Fruit fly (Drosophila melanogaster) whole organism, embryonic: Measurements from ENCODE around the gene CG7094.

Source experiments
- CG10654 ChIP-seq: fragments of 200-800 bp; sonication (Bioruptor generic); optimal IDR thresholded peaks from 2 replicates; lab custom pipeline; 2016; ENCODE audit warnings: missing biosample characterization, missing genetic modification characterization
- CG11456 ChIP-seq: fragments of 200-800 bp; sonication (Bioruptor generic); IDR thresholded peaks from 3 replicates; pipeline ENCODE4 v1.3.6; 2022; ENCODE audit warnings: missing biosample characterization, missing genetic modification characterization
- CG11504 ChIP-seq: fragments of 200-800 bp; sonication (Bioruptor generic); optimal IDR thresholded peaks from 3 replicates; lab custom pipeline; 2019; ENCODE audit warnings: missing biosample characterization, mild to moderate bottlenecking, missing genetic modification characterization, moderate library complexity
- CG17186 ChIP-seq: fragments of 200-800 bp; sonication (Bioruptor generic); optimal IDR thresholded peaks from 3 replicates; lab custom pipeline; 2017; ENCODE audit warnings: missing biosample characterization, missing genetic modification reagents, missing genetic modification characterization
- CG18476 ChIP-seq: fragments of 200-800 bp; sonication (Bioruptor generic); optimal IDR thresholded peaks from 2 replicates; lab custom pipeline; 2016; ENCODE audit warnings: missing biosample characterization, mild to moderate bottlenecking, missing genetic modification characterization
- CG2129 ChIP-seq: fragments of 200-800 bp; sonication (Bioruptor generic); IDR thresholded peaks from 2 replicates; pipeline ENCODE4 v1.3.6; 2022; ENCODE audit warnings: missing biosample characterization, missing genetic modification characterization; ENCODE audit not compliant: partially characterized antibody
- CG30403 ChIP-seq: fragments of 200-800 bp; sonication (Bioruptor generic); optimal IDR thresholded peaks from 3 replicates; lab custom pipeline; 2016; ENCODE audit warnings: missing biosample characterization, missing genetic modification characterization
- CG3726 ChIP-seq: fragments of 200-800 bp; sonication (Bioruptor generic); IDR thresholded peaks from 3 replicates; pipeline ENCODE4, ENCODE4 v1.3.6; 2022; ENCODE audit warnings: missing biosample characterization, missing genetic modification characterization
- CG4617 ChIP-seq: fragments of 200-800 bp; sonication (Bioruptor generic); optimal IDR thresholded peaks from 3 replicates; lab custom pipeline; 2016; ENCODE audit warnings: missing biosample characterization, missing genetic modification characterization, borderline replicate concordance
- CG8924 ChIP-seq: fragments of 200-800 bp; optimal IDR thresholded peaks from 3 replicates; lab custom pipeline; 2019; ENCODE audit warnings: missing biosample characterization, mild to moderate bottlenecking, missing genetic modification characterization, moderate library complexity
- CG9876 ChIP-seq: fragments of 200-800 bp; sonication (Bioruptor generic); optimal IDR thresholded peaks from 2 replicates; lab custom pipeline; 2016; ENCODE audit warnings: missing biosample characterization, missing genetic modification characterization
- Dfd ChIP-seq, 2 experiments: fragments of >200 bp; optimal IDR thresholded peaks; 2 replicates each; lab custom pipeline; 2017; ENCODE audit warnings: missing biosample characterization in 2 of 2, missing genetic modification characterization in 2 of 2
- Dip2 ChIP-seq: fragments of 200-800 bp; sonication (Bioruptor generic); IDR thresholded peaks from 2 replicates; pipeline ENCODE4 v1.3.6; 2022; ENCODE audit warnings: missing biosample characterization, missing genetic modification characterization
- Doc3 ChIP-seq: fragments of 200-800 bp; sonication (Bioruptor generic); IDR thresholded peaks from 3 replicates; pipeline ENCODE4 v1.3.6; 2022; ENCODE audit warnings: missing biosample characterization, missing genetic modification characterization; ENCODE audit not compliant: partially characterized antibody
- Drgx ChIP-seq: fragments of 200-800 bp; sonication (Bioruptor generic); IDR thresholded peaks from 2 replicates; pipeline ENCODE4 v1.3.6; 2022; ENCODE audit warnings: missing biosample characterization, missing genetic modification characterization
- Elba2 ChIP-seq: fragments of 200-800 bp; sonication (Bioruptor generic); optimal IDR thresholded peaks from 3 replicates; lab custom pipeline; 2016; ENCODE audit warnings: missing biosample characterization, missing genetic modification characterization
- H15 ChIP-seq: fragments of 200-800 bp; sonication (Bioruptor generic); IDR thresholded peaks from 3 replicates; pipeline ENCODE4 v1.3.6; 2022; ENCODE audit warnings: missing biosample characterization, missing genetic modification characterization
- H2.0 ChIP-seq: fragments of 200-800 bp; sonication (Bioruptor generic); IDR thresholded peaks from 2 replicates; pipeline ENCODE4 v1.3.6; 2022; ENCODE audit warnings: missing biosample characterization, missing genetic modification characterization
- HmgZ ChIP-seq: fragments of 200-800 bp; sonication (Bioruptor generic); optimal IDR thresholded peaks from 2 replicates; lab custom pipeline; 2018; ENCODE audit warnings: missing biosample characterization, mild to moderate bottlenecking, missing genetic modification characterization
- Hr39 ChIP-seq: fragments of >200 bp; optimal IDR thresholded peaks from 2 replicates; lab custom pipeline; 2017
- Oaz ChIP-seq: fragments of 200-800 bp; sonication (Bioruptor generic); IDR thresholded peaks from 2 replicates; pipeline ENCODE4 v1.3.6; 2022; ENCODE audit warnings: missing biosample characterization, missing genetic modification characterization
- abd-A ChIP-seq: fragments of 200-800 bp; sonication (Bioruptor generic); optimal IDR thresholded peaks from 3 replicates; lab custom pipeline; 2019; ENCODE audit warnings: missing biosample characterization, mild to moderate bottlenecking, missing genetic modification characterization, moderate library complexity
- ase ChIP-seq: fragments of 200-800 bp; sonication (Bioruptor generic); IDR thresholded peaks from 3 replicates; pipeline ENCODE4 v1.3.6; 2022; ENCODE audit warnings: missing biosample characterization, missing genetic modification characterization
- bigmax ChIP-seq: fragments of 200-800 bp; sonication (Bioruptor generic); optimal IDR thresholded peaks from 2 replicates; lab custom pipeline; 2018; ENCODE audit warnings: missing biosample characterization, mild to moderate bottlenecking, missing genetic modification characterization
- chn ChIP-seq: fragments of 200-800 bp; sonication (Bioruptor generic); optimal IDR thresholded peaks from 2 replicates; lab custom pipeline; 2016; ENCODE audit warnings: missing biosample characterization, missing genetic modification characterization
- ci ChIP-seq: fragments of 200-800 bp; sonication (Bioruptor generic); IDR thresholded peaks from 3 replicates; pipeline ENCODE4 v1.3.6; 2022; ENCODE audit warnings: missing biosample characterization, missing genetic modification characterization
- cwo ChIP-seq: fragments of 200-800 bp; sonication (Bioruptor generic); optimal IDR thresholded peaks from 3 replicates; lab custom pipeline; 2017; ENCODE audit warnings: missing biosample characterization, missing genetic modification characterization, mild to moderate bottlenecking, moderate library complexity, missing genetic modification reagents
- exex ChIP-seq: fragments of 200-800 bp; sonication (Bioruptor generic); optimal IDR thresholded peaks from 4 replicates; lab custom pipeline; 2018; ENCODE audit warnings: missing biosample characterization, mild to moderate bottlenecking, missing genetic modification characterization, moderate library complexity
- fd3F ChIP-seq: fragments of 200-800 bp; sonication (Bioruptor generic); optimal IDR thresholded peaks from 2 replicates; lab custom pipeline; 2018; ENCODE audit warnings: missing biosample characterization, mild to moderate bottlenecking, missing genetic modification characterization, moderate library complexity
- ftz-f1 ChIP-seq: fragments of 200-800 bp; sonication (Bioruptor generic); optimal IDR thresholded peaks from 2 replicates; lab custom pipeline; 2016; ENCODE audit warnings: missing biosample characterization, missing genetic modification characterization
- gce ChIP-seq: fragments of 200-800 bp; sonication (Bioruptor generic); IDR thresholded peaks from 3 replicates; pipeline ENCODE4 v1.3.6; 2022; ENCODE audit warnings: missing biosample characterization, missing genetic modification characterization
- gcm ChIP-seq: fragments of 200-800 bp; sonication (Bioruptor generic); optimal IDR thresholded peaks from 2 replicates; lab custom pipeline; 2019; ENCODE audit warnings: missing biosample characterization, mild to moderate bottlenecking, missing genetic modification characterization, moderate library complexity
- gcm2 ChIP-seq: fragments of 200-800 bp; sonication (Bioruptor generic); optimal IDR thresholded peaks from 2 replicates; lab custom pipeline; 2016; ENCODE audit warnings: missing biosample characterization, missing genetic modification characterization
- gfzf ChIP-seq: fragments of 200-800 bp; sonication (Bioruptor generic); optimal IDR thresholded peaks from 2 replicates; lab custom pipeline; 2016; ENCODE audit warnings: missing biosample characterization, mild to moderate bottlenecking, missing genetic modification characterization, moderate library complexity
- grn ChIP-seq: fragments of 200-800 bp; sonication (Bioruptor generic); optimal IDR thresholded peaks from 3 replicates; lab custom pipeline; 2017; ENCODE audit warnings: missing biosample characterization, missing genetic modification characterization
- gro ChIP-seq: fragments of 200-800 bp; sonication (Bioruptor generic); optimal IDR thresholded peaks from 2 replicates; lab custom pipeline; 2016; ENCODE audit warnings: missing biosample characterization, missing genetic modification characterization
- jing ChIP-seq: fragments of 200-800 bp; sonication (Bioruptor generic); optimal IDR thresholded peaks from 2 replicates; lab custom pipeline; 2018; ENCODE audit warnings: missing biosample characterization, mild to moderate bottlenecking, missing genetic modification characterization
- knrl ChIP-seq: fragments of 200-800 bp; sonication (Bioruptor generic); IDR thresholded peaks from 3 replicates; pipeline ENCODE4 v1.3.6; 2022; ENCODE audit warnings: missing biosample characterization, missing genetic modification characterization; ENCODE audit not compliant: partially characterized antibody
- lbe ChIP-seq: fragments of 200-800 bp; sonication (Bioruptor generic); optimal IDR thresholded peaks from 2 replicates; lab custom pipeline; 2016; ENCODE audit warnings: missing biosample characterization, mild to moderate bottlenecking, missing genetic modification characterization
- lola ChIP-seq, 3 experiments: fragments of >200 bp in 2 of 3; fragments of 200-800 bp in 1 of 3; sonication (Bioruptor generic) in 1 of 3; optimal IDR thresholded peaks; 2 replicates each; lab custom pipeline; 2017 to 2019; ENCODE audit warnings: missing biosample characterization in 3 of 3, missing genetic modification characterization in 3 of 3, mild to moderate bottlenecking in 1 of 3, moderate library complexity in 1 of 3
- nerfin-1 ChIP-seq: fragments of 200-800 bp; sonication (Bioruptor generic); optimal IDR thresholded peaks from 3 replicates; lab custom pipeline; 2019; ENCODE audit warnings: missing biosample characterization, mild to moderate bottlenecking, missing genetic modification characterization, moderate library complexity
- pan ChIP-seq, 4 experiments: fragments of >200 bp in 3 of 4; fragments of 200-800 bp in 1 of 4; sonication (Bioruptor generic) in 1 of 4; optimal IDR thresholded peaks in 3 of 4; IDR thresholded peaks in 1 of 4; 2 replicates each; pipeline versions ENCODE4 v1.3.6 to Lab custom; 2017 to 2022; ENCODE audit warnings: missing biosample characterization in 2 of 4, missing genetic modification characterization in 2 of 4, mixed read lengths in 1 of 4
- phol ChIP-seq: fragments of 200-800 bp; sonication (Bioruptor generic); optimal IDR thresholded peaks from 3 replicates; lab custom pipeline; 2018; ENCODE audit warnings: missing biosample characterization, mild to moderate bottlenecking, missing genetic modification characterization, moderate library complexity
- sd ChIP-seq: fragments of 200-800 bp; sonication (Bioruptor generic); optimal IDR thresholded peaks from 3 replicates; lab custom pipeline; 2018; ENCODE audit warnings: missing biosample characterization, mild to moderate bottlenecking, missing genetic modification characterization, moderate library complexity
- seq ChIP-seq: fragments of 200-800 bp; sonication (Bioruptor generic); IDR thresholded peaks from 2 replicates; pipeline ENCODE4 v1.3.6; 2022; ENCODE audit warnings: missing biosample characterization, missing genetic modification characterization
- sob ChIP-seq: fragments of 200-800 bp; sonication (Bioruptor generic); IDR thresholded peaks from 2 replicates; pipeline ENCODE4 v1.3.6; 2022; ENCODE audit warnings: missing biosample characterization, missing genetic modification characterization
- sqz ChIP-seq: fragments of 200-800 bp; sonication (Bioruptor generic); optimal IDR thresholded peaks from 3 replicates; lab custom pipeline; 2018; ENCODE audit warnings: missing biosample characterization, mild to moderate bottlenecking, missing genetic modification characterization
- tap ChIP-seq: fragments of 200-800 bp; optimal IDR thresholded peaks from 3 replicates; lab custom pipeline; 2019; ENCODE audit warnings: missing biosample characterization, mild to moderate bottlenecking, missing genetic modification characterization, moderate library complexity
- ttk ChIP-seq: fragments of 200-800 bp; sonication (Bioruptor generic); IDR thresholded peaks from 2 replicates; pipeline ENCODE4 v2.1.2; 2022; ENCODE audit warnings: missing biosample characterization, missing genetic modification characterization
- z ChIP-seq: fragments of 200-800 bp; sonication (Bioruptor generic); IDR thresholded peaks from 3 replicates; pipeline ENCODE4 v1.3.6; 2022; ENCODE audit warnings: missing biosample characterization, missing genetic modification characterization
- zen2 ChIP-seq: fragments of 200-800 bp; sonication (Bioruptor generic); IDR thresholded peaks from 3 replicates; pipeline ENCODE4 v1.3.6; 2022; ENCODE audit warnings: missing biosample characterization, missing genetic modification characterization; ENCODE audit not compliant: partially characterized antibody

Gene CG7094

dm6 chr2L:17559275-17559674 is 3.7 kb upstream of the CG7094 start (continued):
- TF ChIP-seq pan (optimal IDR thresholded peaks at IDR 0.05; lab: Kevin White, UChicago) = no peak
- TF ChIP-seq pan (GFP tag; optimal IDR thresholded peaks at IDR 0.05 in 1 of 2, IDR thresholded peaks at IDR 0.05 in 1 of 2) = no peak
- TF ChIP-seq cwo (GFP tag; lab: Kevin White, UChicago) = no peak
- TF ChIP-seq CG11456 (GFP tag; lab: Robert Waterston, UW) = no peak
- TF ChIP-seq ftz-f1 (GFP tag; lab: Kevin White, UChicago) = no peak
- TF ChIP-seq CG17186 = no peak
- no peak for TF ChIP-seq chn (GFP tag; lab: Kevin White, UChicago)
- TF ChIP-seq CG8924 (tag; lab: Kevin White, UChicago) = no peak
- no peak for TF ChIP-seq CG30403
- TF ChIP-seq ci (GFP tag; lab: Robert Waterston, UW) = no peak
- no peak for TF ChIP-seq lbe (GFP tag; lab: Kevin White, UChicago)
- no peak for TF ChIP-seq gfzf (GFP tag; lab: Kevin White, UChicago)
- no peak for TF ChIP-seq CG9876 (GFP tag; lab: Kevin White, UChicago)
- TF ChIP-seq CG10654 (GFP tag; lab: Kevin White, UChicago) = no peak
- TF ChIP-seq Dfd (GFP tag; optimal IDR thresholded peaks at IDR 0.05; lab: Kevin White, UChicago) = no peak
- no peak for TF ChIP-seq tap (tag; lab: Kevin White, UChicago)
- TF ChIP-seq gro (GFP tag; lab: Kevin White, UChicago) = no peak
- no peak for TF ChIP-seq Dip2 (GFP tag; lab: Robert Waterston, UW)
- no peak for TF ChIP-seq gcm2
- TF ChIP-seq gce = no peak
- no peak for TF ChIP-seq exex (tag; lab: Kevin White, UChicago)
- no peak for TF ChIP-seq fd3F
- TF ChIP-seq H2.0 (GFP tag; lab: Robert Waterston, UW) = no peak
- TF ChIP-seq Oaz (GFP tag; lab: Robert Waterston, UW) = no peak
- TF ChIP-seq Drgx (GFP tag; lab: Robert Waterston, UW) = no peak
- no peak for TF ChIP-seq CG3726 (GFP tag; lab: Robert Waterston, UW)
- TF ChIP-seq CG11504 (tag; lab: Kevin White, UChicago) = peak; percentile 69
- peak; percentile 63 for TF ChIP-seq sqz (GFP tag; lab: Kevin White, UChicago)
- TF ChIP-seq sob (GFP tag; lab: Robert Waterston, UW) = no peak
- no peak for TF ChIP-seq knrl (GFP tag; lab: Robert Waterston, UW)
- TF ChIP-seq lola (GFP tag; optimal IDR thresholded peaks at IDR 0.05; lab: Kevin White, UChicago) = no peak
- peak; percentile 33 for TF ChIP-seq nerfin-1 (tag; lab: Kevin White, UChicago)
- no peak for TF ChIP-seq ase
- TF ChIP-seq abd-A = peak; percentile 96
- TF ChIP-seq phol (tag; lab: Kevin White, UChicago) = no peak
- TF ChIP-seq H15 (GFP tag; lab: Robert Waterston, UW) = 0 out of 3 replicates have a peak, but pooled peaks have one; percentile 24
- TF ChIP-seq sd (tag; lab: Kevin White, UChicago) = no peak
- no peak for TF ChIP-seq zen2 (GFP tag; lab: Robert Waterston, UW)
- TF ChIP-seq CG18476 (GFP tag; lab: Kevin White, UChicago) = no peak
- no peak for TF ChIP-seq ttk (GFP tag; lab: Robert Waterston, UW)
- TF ChIP-seq Hr39 = no peak
- TF ChIP-seq grn (GFP tag; lab: Kevin White, UChicago) = no peak
- TF ChIP-seq gcm (GFP tag; lab: Kevin White, UChicago) = no peak
- TF ChIP-seq jing (GFP tag; lab: Kevin White, UChicago) = no peak
- TF ChIP-seq CG4617 = no peak
- TF ChIP-seq CG2129 (GFP tag; lab: Robert Waterston, UW) = no peak
- peak; percentile 77; the same call in 1 of the 3 replicates for TF ChIP-seq z
- peak; percentile 24; the same call in 1 of the 2 replicates for TF ChIP-seq seq (GFP tag; lab: Robert Waterston, UW)
- no peak for TF ChIP-seq Elba2
- TF ChIP-seq Doc3 = no peak
- TF ChIP-seq HmgZ (tag; lab: Kevin White, UChicago) = no peak
- no peak for TF ChIP-seq bigmax (GFP tag; lab: Kevin White, UChicago)
